Fruit fly (Drosophila melanogaster) whole organism, embryonic: ENCODE results near the gene Vajk3.

Source experiments
- ATbp ChIP-seq: fragments of 200-800 bp; sonication (Bioruptor generic); optimal IDR thresholded peaks from 2 replicates; lab custom pipeline; 2017; ENCODE audit warnings: missing biosample characterization, mild to moderate bottlenecking, missing genetic modification characterization, missing genetic modification reagents
- Adf1 ChIP-seq: fragments of 200-800 bp; sonication (Bioruptor generic); IDR thresholded peaks from 2 replicates; pipeline ENCODE4 v1.3.6; 2022; ENCODE audit warnings: missing biosample characterization, missing genetic modification characterization
- Atf-2 ChIP-seq: fragments of 200-800 bp; sonication (Bioruptor generic); optimal IDR thresholded peaks from 2 replicates; lab custom pipeline; 2016; ENCODE audit warnings: missing biosample characterization, missing genetic modification characterization
- B-H1 ChIP-seq: fragments of 200-800 bp; sonication (Bioruptor generic); IDR thresholded peaks from 3 replicates; pipeline ENCODE4 v1.3.6; 2022; ENCODE audit warnings: missing biosample characterization, missing genetic modification characterization
- CG10959 ChIP-seq: fragments of 200-800 bp; sonication (Bioruptor generic); IDR thresholded peaks from 2 replicates; pipeline ENCODE4 v1.3.6; 2022; ENCODE audit warnings: missing biosample characterization, missing genetic modification characterization
- CG11504 ChIP-seq: fragments of 200-800 bp; sonication (Bioruptor generic); optimal IDR thresholded peaks from 3 replicates; lab custom pipeline; 2019; ENCODE audit warnings: missing biosample characterization, mild to moderate bottlenecking, missing genetic modification characterization, moderate library complexity
- CG12219 ChIP-seq: fragments of 200-800 bp; sonication (Bioruptor generic); optimal IDR thresholded peaks from 3 replicates; lab custom pipeline; 2018; ENCODE audit warnings: missing biosample characterization, mild to moderate bottlenecking, missing genetic modification characterization
- CG15601 ChIP-seq: fragments of 200-800 bp; sonication (Bioruptor generic); optimal IDR thresholded peaks from 3 replicates; lab custom pipeline; 2019; ENCODE audit warnings: missing biosample characterization, mild to moderate bottlenecking, missing genetic modification characterization, moderate library complexity
- CG16779 ChIP-seq: fragments of 200-800 bp; sonication (Bioruptor generic); IDR thresholded peaks from 2 replicates; pipeline ENCODE4 v1.3.6; 2022; ENCODE audit warnings: missing biosample characterization, missing genetic modification characterization
- CG16863 ChIP-seq: fragments of 200-800 bp; sonication (Bioruptor generic); optimal IDR thresholded peaks from 3 replicates; lab custom pipeline; 2016; ENCODE audit warnings: missing biosample characterization, missing genetic modification characterization
- CG2116 ChIP-seq: fragments of 200-800 bp; sonication (Bioruptor generic); optimal IDR thresholded peaks from 3 replicates; lab custom pipeline; 2018; ENCODE audit warnings: missing biosample characterization, mild to moderate bottlenecking, missing genetic modification characterization
- CG3281 ChIP-seq: fragments of 200-800 bp; sonication (Bioruptor generic); optimal IDR thresholded peaks from 3 replicates; lab custom pipeline; 2017; ENCODE audit warnings: missing biosample characterization, mild to moderate bottlenecking, missing genetic modification characterization
- CG4854 ChIP-seq: fragments of 200-800 bp; sonication (Bioruptor generic); optimal IDR thresholded peaks from 2 replicates; lab custom pipeline; 2016; ENCODE audit warnings: missing biosample characterization, missing genetic modification characterization, inconsistent platforms
- CG5245 ChIP-seq: fragments of 200-800 bp; sonication (Bioruptor generic); optimal IDR thresholded peaks from 3 replicates; lab custom pipeline; 2016; ENCODE audit warnings: missing biosample characterization, missing genetic modification characterization
- CG6813 ChIP-seq: fragments of 200-800 bp; sonication (Bioruptor generic); optimal IDR thresholded peaks from 2 replicates; lab custom pipeline; 2017; ENCODE audit warnings: missing biosample characterization, missing genetic modification characterization, mild to moderate bottlenecking, moderate library complexity, missing genetic modification reagents
- CG7556 ChIP-seq: fragments of 200-800 bp; sonication (Bioruptor generic); optimal IDR thresholded peaks from 2 replicates; lab custom pipeline; 2017; ENCODE audit warnings: missing biosample characterization, mild to moderate bottlenecking, missing genetic modification characterization
- CG7928 ChIP-seq: fragments of 200-800 bp; sonication (Bioruptor generic); optimal IDR thresholded peaks from 2 replicates; lab custom pipeline; 2017; ENCODE audit warnings: missing biosample characterization, mild to moderate bottlenecking, missing genetic modification characterization
- Camta ChIP-seq: fragments of 200-800 bp; sonication (Bioruptor generic); optimal IDR thresholded peaks from 2 replicates; lab custom pipeline; 2016; ENCODE audit warnings: missing biosample characterization, missing genetic modification characterization
- Dip3 ChIP-seq: fragments of 200-800 bp; sonication (Bioruptor generic); optimal IDR thresholded peaks from 3 replicates; lab custom pipeline; 2016; ENCODE audit warnings: missing biosample characterization, missing genetic modification characterization
- Fer3 ChIP-seq: fragments of 200-800 bp; sonication (Bioruptor generic); optimal IDR thresholded peaks from 2 replicates; lab custom pipeline; 2018; ENCODE audit warnings: missing biosample characterization, mild to moderate bottlenecking, missing genetic modification characterization, moderate library complexity
- H2.0 ChIP-seq: fragments of 200-800 bp; sonication (Bioruptor generic); IDR thresholded peaks from 2 replicates; pipeline ENCODE4 v1.3.6; 2022; ENCODE audit warnings: missing biosample characterization, missing genetic modification characterization
- Hr3 ChIP-seq: fragments of 200-800 bp; sonication (Bioruptor generic); optimal IDR thresholded peaks from 3 replicates; lab custom pipeline; 2016; ENCODE audit warnings: missing biosample characterization, missing genetic modification characterization
- Oaz ChIP-seq: fragments of 200-800 bp; sonication (Bioruptor generic); IDR thresholded peaks from 2 replicates; pipeline ENCODE4 v1.3.6; 2022; ENCODE audit warnings: missing biosample characterization, missing genetic modification characterization
- Usf ChIP-seq: fragments of 200-800 bp; sonication (Bioruptor generic); optimal IDR thresholded peaks from 2 replicates; lab custom pipeline; 2017; ENCODE audit warnings: missing genotype, missing biosample characterization, missing genetic modification characterization
- Xbp1 ChIP-seq: fragments of 200-800 bp; sonication (Bioruptor generic); optimal IDR thresholded peaks from 3 replicates; lab custom pipeline; 2016; ENCODE audit warnings: missing biosample characterization, mild to moderate bottlenecking, missing genetic modification characterization
- cas ChIP-seq: fragments of 200-800 bp; sonication (Bioruptor generic); IDR thresholded peaks from 2 replicates; pipeline ENCODE4 v1.3.6; 2022; ENCODE audit warnings: missing biosample characterization, missing genetic modification characterization
- ci ChIP-seq: fragments of 200-800 bp; sonication (Bioruptor generic); IDR thresholded peaks from 3 replicates; pipeline ENCODE4 v1.3.6; 2022; ENCODE audit warnings: missing biosample characterization, missing genetic modification characterization
- dmrt11E ChIP-seq: fragments of 200-800 bp; sonication (Bioruptor generic); optimal IDR thresholded peaks from 3 replicates; lab custom pipeline; 2018; ENCODE audit warnings: missing biosample characterization, mild to moderate bottlenecking, missing genetic modification characterization, moderate library complexity
- eve ChIP-seq, 2 experiments: fragments of >200 bp; optimal IDR thresholded peaks; 2 replicates each; lab custom pipeline; 2017; ENCODE audit warnings: missing biosample characterization in 2 of 2, missing genetic modification characterization in 2 of 2
- fd96Cb ChIP-seq: fragments of 200-800 bp; sonication (Bioruptor generic); optimal IDR thresholded peaks from 2 replicates; lab custom pipeline; 2018; ENCODE audit warnings: missing biosample characterization, mild to moderate bottlenecking, missing genetic modification characterization, moderate library complexity
- fru ChIP-seq: fragments of >200 bp; optimal IDR thresholded peaks from 2 replicates; lab custom pipeline; 2017
- fu2 ChIP-seq: fragments of 200-800 bp; sonication (Bioruptor generic); optimal IDR thresholded peaks from 2 replicates; lab custom pipeline; 2016; ENCODE audit warnings: missing biosample characterization, missing genetic modification characterization
- gce ChIP-seq: fragments of 200-800 bp; sonication (Bioruptor generic); IDR thresholded peaks from 3 replicates; pipeline ENCODE4 v1.3.6; 2022; ENCODE audit warnings: missing biosample characterization, missing genetic modification characterization
- hbn ChIP-seq: fragments of 200-800 bp; sonication (Bioruptor generic); IDR thresholded peaks from 2 replicates; pipeline ENCODE4 v1.3.6; 2022; ENCODE audit warnings: missing biosample characterization, missing genetic modification characterization; ENCODE audit not compliant: partially characterized antibody
- jigr1 ChIP-seq: fragments of 200-800 bp; sonication (Bioruptor generic); IDR thresholded peaks from 3 replicates; pipeline ENCODE4 v1.3.6; 2022; ENCODE audit warnings: missing biosample characterization, missing genetic modification characterization
- jing ChIP-seq: fragments of 200-800 bp; sonication (Bioruptor generic); optimal IDR thresholded peaks from 2 replicates; lab custom pipeline; 2018; ENCODE audit warnings: missing biosample characterization, mild to moderate bottlenecking, missing genetic modification characterization
- mirr ChIP-seq: fragments of 200-800 bp; sonication (Bioruptor generic); optimal IDR thresholded peaks from 3 replicates; lab custom pipeline; 2018; ENCODE audit warnings: missing biosample characterization, mild to moderate bottlenecking, missing genetic modification characterization
- p53 ChIP-seq: fragments of 200-800 bp; sonication (Bioruptor generic); optimal IDR thresholded peaks from 2 replicates; lab custom pipeline; 2016; ENCODE audit warnings: missing biosample characterization, missing genetic modification characterization
- peb ChIP-seq: fragments of 200-800 bp; sonication (Bioruptor generic); IDR thresholded peaks from 2 replicates; pipeline ENCODE4 v1.3.6; 2022; ENCODE audit warnings: missing biosample characterization, missing genetic modification characterization
- pnt ChIP-seq: fragments of 200-800 bp; sonication (Bioruptor generic); optimal IDR thresholded peaks from 3 replicates; lab custom pipeline; 2016; ENCODE audit warnings: missing biosample characterization, missing genetic modification characterization
- ro ChIP-seq: fragments of 200-800 bp; sonication (Bioruptor generic); IDR thresholded peaks from 2 replicates; pipeline ENCODE4 v1.3.6; 2022; ENCODE audit warnings: missing biosample characterization, missing genetic modification characterization
- so ChIP-seq: fragments of 200-800 bp; sonication (Bioruptor generic); IDR thresholded peaks from 3 replicates; pipeline ENCODE4 v1.3.6; 2022; ENCODE audit warnings: missing biosample characterization, missing genetic modification characterization
- sqz ChIP-seq: fragments of 200-800 bp; sonication (Bioruptor generic); optimal IDR thresholded peaks from 3 replicates; lab custom pipeline; 2018; ENCODE audit warnings: missing biosample characterization, mild to moderate bottlenecking, missing genetic modification characterization
- stwl ChIP-seq: fragments of 200-800 bp; sonication (Bioruptor generic); optimal IDR thresholded peaks from 3 replicates; lab custom pipeline; 2018; ENCODE audit warnings: missing biosample characterization, mild to moderate bottlenecking, missing genetic modification characterization, moderate library complexity
- tin ChIP-seq: fragments of 200-800 bp; sonication (Bioruptor generic); optimal IDR thresholded peaks from 3 replicates; lab custom pipeline; 2016; ENCODE audit warnings: missing biosample characterization, missing genetic modification characterization
- trh ChIP-seq: fragments of 200-800 bp; sonication (Bioruptor generic); optimal IDR thresholded peaks from 2 replicates; lab custom pipeline; 2016; ENCODE audit warnings: missing biosample characterization, missing genetic modification characterization
- ttk ChIP-seq: fragments of 200-800 bp; sonication (Bioruptor generic); IDR thresholded peaks from 2 replicates; pipeline ENCODE4 v2.1.2; 2022; ENCODE audit warnings: missing biosample characterization, missing genetic modification characterization
- tx ChIP-seq: fragments of 200-800 bp; sonication (Bioruptor generic); optimal IDR thresholded peaks from 2 replicates; lab custom pipeline; 2016; ENCODE audit warnings: missing biosample characterization, missing genetic modification characterization
- z ChIP-seq: fragments of 200-800 bp; sonication (Bioruptor generic); IDR thresholded peaks from 3 replicates; pipeline ENCODE4 v1.3.6; 2022; ENCODE audit warnings: missing biosample characterization, missing genetic modification characterization

Vajk3 gene

dm6 chr2L:13905072-13905847, 42.0 kb downstream of the Vajk3 start, which contains the start of gene Ance (continued):
- TF ChIP-seq CG4854 (GFP tag; lab: Kevin White, UChicago) (no peak), ttk (GFP tag; lab: Robert Waterston, UW) (no peak), CG15601 (tag; lab: Kevin White, UChicago) (peak; percentile 44), fd96Cb (tag; lab: Kevin White, UChicago) (no peak), peb (GFP tag; lab: Robert Waterston, UW) (no peak), ci (no peak), tin (GFP tag; lab: Kevin White, UChicago) (peak; percentile 35), Dip3 (peak; percentile 40), Fer3 (tag; lab: Kevin White, UChicago) (peak; percentile 46), trh (GFP tag; lab: Kevin White, UChicago) (no peak), Adf1 (GFP tag; lab: Robert Waterston, UW) (no peak; the same call in 1 of the 2 replicates), Atf-2 (GFP tag; lab: Kevin White, UChicago) (no peak), B-H1 (GFP tag; lab: Robert Waterston, UW) (no peak), CG16863 (GFP tag; lab: Kevin White, UChicago) (no peak), Xbp1 (GFP tag; lab: Kevin White, UChicago) (peak; percentile 45), hbn (no peak), jigr1 (GFP tag; lab: Robert Waterston, UW) (no peak), CG7928 (GFP tag; lab: Kevin White, UChicago) (no peak), fru (lab: Kevin White, UChicago) (no peak), dmrt11E (tag; lab: Kevin White, UChicago) (peak; percentile 46), jing (GFP tag; lab: Kevin White, UChicago) (no peak), ro (GFP tag; lab: Robert Waterston, UW) (no peak), CG11504 (no peak), eve (GFP tag; optimal IDR thresholded peaks at IDR 0.05; lab: Kevin White, UChicago) (no peak), CG2116 (GFP tag; lab: Kevin White, UChicago) (no peak)

- TF ChIP-seq Atf-2 (GFP tag; lab: Kevin White, UChicago) (peak; percentile 95), Usf (peak; percentile 79), so (GFP tag; lab: Robert Waterston, UW) (peak; percentile 91; the same call in 2 of the 3 replicates), tx (GFP tag; lab: Kevin White, UChicago) (peak; percentile 95), Adf1 (GFP tag; lab: Robert Waterston, UW) (peak; percentile 74), CG10959 (GFP tag; lab: Robert Waterston, UW) (peak; percentile 97), H2.0 (GFP tag; lab: Robert Waterston, UW) (peak; percentile 97), CG16779 (peak; percentile 91), fu2 (GFP tag; lab: Kevin White, UChicago) (peak; percentile 98), CG3281 (peak; percentile 68), jing (GFP tag; lab: Kevin White, UChicago) (peak; percentile 92), CG5245 (GFP tag; lab: Kevin White, UChicago) (peak; percentile 75), p53 (GFP tag; lab: Kevin White, UChicago) (peak; percentile 93), gce (peak; percentile 83), mirr (GFP tag; lab: Kevin White, UChicago) (peak; percentile 94), pnt (peak; percentile 92), CG6813 (GFP tag; lab: Kevin White, UChicago) (no peak), Hr3 (GFP tag; lab: Kevin White, UChicago) (peak; percentile 95), Camta (GFP tag; lab: Kevin White, UChicago) (peak; percentile 87), stwl (tag; lab: Kevin White, UChicago) (peak; percentile 76), sqz (GFP tag; lab: Kevin White, UChicago) (no peak), cas (GFP tag; lab: Robert Waterston, UW) (peak; percentile 87), CG7556 (GFP tag; lab: Kevin White, UChicago) (peak; percentile 79), Oaz (GFP tag; lab: Robert Waterston, UW) (peak; percentile 97), z (GFP tag; lab: Robert Waterston, UW) (0 out of 3 replicates have a peak, but pooled peaks have one; percentile 5), ATbp (GFP tag; lab: Kevin White, UChicago) (peak; percentile 33), CG12219 (GFP tag; lab: Kevin White, UChicago) (peak; percentile 82)
Observed at dm6 chr2L:13904331-13904911, 42.9 kb downstream of the Vajk3 start, which contains the start of gene Smg5. Gene Smg5 (minus strand): TSS chr2L:13904661.
